Worm (Caenorhabditis elegans): ENCODE measurements around the gene str-39.

Gene str-39

DNA sequence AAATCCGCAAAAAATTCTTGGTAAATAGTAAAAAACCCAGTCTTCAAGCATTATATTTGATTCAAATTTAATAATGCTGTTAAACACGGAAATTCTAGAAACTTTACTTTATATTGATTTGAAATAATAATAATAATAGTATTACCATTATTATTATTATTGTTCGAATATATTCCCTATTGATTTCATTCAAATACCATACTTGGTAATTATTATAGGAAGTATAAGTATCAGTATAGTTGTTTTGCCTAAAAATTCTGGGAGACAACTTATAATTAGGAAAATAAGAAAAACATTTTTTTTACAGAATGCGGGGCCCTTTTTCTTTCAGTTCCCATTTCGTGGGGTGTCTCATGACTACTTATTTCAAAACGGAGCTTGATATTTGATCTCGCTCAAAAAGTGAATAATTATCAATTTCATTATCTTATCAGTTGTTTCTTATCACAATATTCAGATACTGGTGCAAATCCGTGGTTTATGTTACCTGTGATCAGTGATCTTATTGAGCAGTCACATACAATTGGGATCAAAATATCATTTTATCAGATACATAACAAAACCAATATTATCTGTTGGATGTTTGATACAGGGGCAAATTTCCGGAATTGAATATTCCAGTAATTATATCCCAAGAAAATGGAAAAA, 31.3 kb downstream of the str-39 start, which contains the start of gene srj-49:
srj-49 (minus strand) TSS at position 51 of the 648 bp plus-strand sequence.
- TF ChIP-seq unc-62 (GFP tag; optimal IDR thresholded peaks at IDR 0.05), result no peak

DNA sequence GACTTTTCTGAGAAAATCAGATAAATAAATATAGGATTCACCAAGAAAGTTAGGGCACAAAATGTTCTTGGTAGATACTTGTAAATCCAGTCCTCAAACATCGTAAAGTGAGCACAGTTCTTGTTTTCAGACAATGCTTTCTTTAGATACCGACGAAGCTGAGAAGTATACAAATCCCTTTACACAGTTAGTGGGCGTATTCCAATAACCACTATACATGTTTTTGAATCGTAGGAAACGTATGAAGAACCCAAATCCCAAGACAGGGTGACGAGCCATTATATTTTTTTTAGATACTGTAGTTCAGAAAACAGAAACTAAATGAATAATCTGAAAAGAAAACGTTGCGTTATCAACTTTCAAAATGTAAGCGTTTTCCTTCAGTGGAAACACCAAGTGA, 33.9 kb downstream of the str-39 start, which contains the start of gene srj-44:
srj-44 (minus strand) TSS at position 101 of the 400 bp plus-strand sequence.
- no peak for TF ChIP-seq unc-62 (GFP tag; optimal IDR thresholded peaks at IDR 0.05)

DNA sequence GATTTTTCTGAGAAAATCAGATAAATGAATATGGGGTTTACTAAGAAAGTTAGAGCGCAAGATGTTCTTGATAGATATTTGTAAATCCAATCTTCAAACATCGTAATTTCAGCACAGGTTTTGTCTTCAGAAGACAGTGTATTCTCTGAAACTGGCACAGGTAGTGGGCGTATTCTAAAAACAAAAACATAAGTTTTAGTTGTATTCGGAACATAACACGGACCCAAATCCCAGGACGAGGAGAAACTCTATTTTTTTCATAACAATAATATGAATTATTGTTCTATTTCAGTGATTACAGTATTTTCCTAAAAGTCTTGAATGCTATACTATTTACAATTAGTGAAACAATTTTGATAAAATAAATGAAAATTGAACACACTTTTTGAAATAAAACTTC, 43.2 kb downstream of the str-39 start, which contains the start of gene srj-45:
srj-45 (minus strand) TSS at position 101 of the 400 bp plus-strand sequence.
- TF ChIP-seq unc-62 (GFP tag; optimal IDR thresholded peaks at IDR 0.05), result no peak

DNA sequence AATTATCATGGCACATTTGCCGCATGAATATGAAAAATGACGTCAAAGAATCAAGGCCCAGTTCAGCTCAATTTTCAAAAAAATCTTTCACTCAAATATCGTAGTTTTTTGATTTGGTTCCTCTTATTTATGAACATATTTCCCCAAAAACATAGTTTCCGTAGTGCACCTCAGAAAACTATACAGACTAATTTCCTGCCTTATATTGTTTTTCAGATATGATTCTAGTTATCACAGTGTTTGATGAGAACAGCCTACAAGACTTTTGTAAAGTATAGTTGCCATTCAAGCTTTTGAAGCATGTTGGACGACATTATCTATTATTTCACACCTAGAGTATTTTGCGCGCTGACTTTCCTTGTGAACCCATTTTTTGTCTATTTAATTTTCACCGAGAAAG, 47.0 kb downstream of the str-39 start, which contains the start of gene srj-50:
srj-50 (plus strand) TSS at position 301 of the 400 bp plus-strand sequence.
- TF ChIP-seq unc-62 (GFP tag; optimal IDR thresholded peaks at IDR 0.05), result no peak

DNA sequence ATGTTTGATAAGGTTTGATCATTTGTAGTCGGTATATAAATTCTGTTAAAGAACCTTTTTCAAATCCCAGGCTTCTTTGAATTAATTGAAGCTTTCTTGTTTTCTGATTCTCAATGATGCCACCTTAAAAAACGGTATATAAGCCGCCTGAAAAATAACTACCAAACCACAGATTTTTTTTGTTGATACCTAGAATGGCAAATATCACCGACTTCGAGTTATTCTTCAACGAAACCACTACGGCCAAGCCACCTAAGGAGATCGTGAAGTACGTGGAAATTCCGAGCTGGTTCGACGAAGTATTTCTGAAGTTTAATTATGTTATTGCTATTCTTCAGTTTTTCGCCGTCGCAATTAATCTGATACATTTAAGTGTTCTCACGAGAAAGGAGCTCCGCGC, 48.9 kb downstream of the str-39 start, which contains the start of gene srw-2:
srw-2 (plus strand) TSS at position 62 of the 400 bp plus-strand sequence.
- TF ChIP-seq unc-62 (GFP tag; optimal IDR thresholded peaks at IDR 0.05), result no peak

Data from whole organism, dauer.